Worm (Caenorhabditis elegans): ENCODE data around the gene thoc-2.

The thoc-2 gene

DNA sequence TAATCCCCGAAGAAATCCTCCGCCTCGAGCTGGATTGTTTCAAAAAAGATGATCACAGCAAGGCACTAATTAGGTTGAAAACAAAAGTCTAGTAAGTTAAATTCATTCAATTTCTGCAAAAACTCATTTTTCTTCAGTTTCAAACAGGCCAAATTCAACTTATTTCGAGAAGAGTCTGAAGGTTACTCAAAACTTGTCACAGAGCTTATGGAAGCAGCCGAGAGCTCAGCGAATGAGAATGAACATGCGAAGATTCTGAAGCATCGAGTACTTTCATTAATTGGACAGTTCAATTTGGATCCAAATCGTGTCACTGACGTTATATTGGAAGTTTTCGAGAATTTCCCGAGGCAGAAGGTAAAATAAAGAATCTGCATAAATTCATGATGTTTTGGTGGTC lies 682 bp downstream of the thoc-2 start:
- TF ChIP-seq snu-23 (GFP tag; optimal IDR thresholded peaks at IDR 0.05) (no peak), zip-4 (GFP tag; optimal IDR thresholded peaks at IDR 0.05) (no peak), blmp-1 (tag; optimal IDR thresholded peaks at IDR 0.05) (no peak), unc-130 (tag; optimal IDR thresholded peaks at IDR 0.05) (no peak), dpl-1 (GFP tag; optimal IDR thresholded peaks at IDR 0.05) (no peak), swsn-7 (tag; optimal IDR thresholded peaks at IDR 0.05) (no peak), pqm-1 (tag; optimal IDR thresholded peaks at IDR 0.05) (no peak), Y116A8C.19 (tag; optimal IDR thresholded peaks at IDR 0.05; ENCODE audit: borderline replicate concordance) (no peak), ztf-4 (tag; optimal IDR thresholded peaks at IDR 0.05) (no peak), nhr-237 (tag; optimal IDR thresholded peaks at IDR 0.05) (no peak), lsy-2 (tag; optimal IDR thresholded peaks at IDR 0.05) (no peak), egl-27 (tag; optimal IDR thresholded peaks at IDR 0.05) (no peak), fkh-8 (tag; optimal IDR thresholded peaks at IDR 0.05) (no peak)

DNA sequence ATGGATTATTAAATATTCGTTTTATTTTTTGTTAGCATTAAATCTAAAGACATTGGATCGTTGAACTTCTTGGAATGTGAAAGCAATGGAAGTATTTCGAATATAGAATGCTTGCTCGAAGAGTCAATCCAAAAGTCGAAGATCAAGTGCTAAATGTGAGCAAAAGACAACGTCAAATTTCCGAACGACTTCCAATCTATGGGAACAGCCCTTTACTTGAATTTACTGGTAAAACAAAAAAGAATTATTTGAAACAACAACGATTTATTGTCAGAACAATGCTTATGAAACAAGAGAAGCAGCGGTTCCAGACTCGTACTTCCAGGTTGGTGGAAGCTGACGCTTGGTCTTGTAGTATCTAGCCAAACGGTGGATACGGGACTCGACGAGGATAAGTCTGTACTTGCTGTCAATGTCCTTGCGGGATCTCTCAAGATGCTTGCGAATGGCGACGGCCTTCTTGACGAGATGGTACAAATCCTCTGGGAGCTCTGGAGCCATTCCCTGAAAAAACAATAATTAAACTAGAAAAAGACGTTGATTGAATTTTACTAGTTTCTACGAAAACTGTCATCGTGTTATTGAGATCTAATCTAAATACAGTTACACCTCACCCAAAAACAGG lies 6.1 kb downstream of the thoc-2 start:
- TF ChIP-seq unc-86 (tag; optimal IDR thresholded peaks at IDR 0.05) (no peak), aly-2 (tag; optimal IDR thresholded peaks at IDR 0.05) (peak; percentile 42), nhr-12 (tag; optimal IDR thresholded peaks at IDR 0.05) (no peak), tbx-2 (tag; optimal IDR thresholded peaks at IDR 0.05) (no peak), nhr-90 (tag; optimal IDR thresholded peaks at IDR 0.05; ENCODE audit: poor library complexity) (no peak), fos-1 (tag; optimal IDR thresholded peaks at IDR 0.05) (peak; percentile 8), ceh-88 (GFP tag; IDR thresholded peaks at IDR 0.05) (no peak), Y116A8C.19 (tag; optimal IDR thresholded peaks at IDR 0.05; ENCODE audit: borderline replicate concordance) (no peak), nhr-71 (tag; optimal IDR thresholded peaks at IDR 0.05) (no peak), aha-1 (tag; optimal IDR thresholded peaks at IDR 0.05) (no peak), nhr-77 (tag; optimal IDR thresholded peaks at IDR 0.05) (peak; percentile 0), mab-9 (GFP tag; IDR thresholded peaks at IDR 0.05) (no peak), lsy-2 (tag; optimal IDR thresholded peaks at IDR 0.05) (peak in 1 of 2 experiments; percentile 71), nhr-85 (tag) (peak; percentile 42), efl-1 (optimal IDR thresholded peaks at IDR 0.05) (no peak), efl-1 (GFP tag; optimal IDR thresholded peaks at IDR 0.05 in 1 of 2) (peak in 1 of 2 experiments; percentile 85), nhr-237 (tag; optimal IDR thresholded peaks at IDR 0.05) (no peak), lin-14 (GFP tag; optimal IDR thresholded peaks at IDR 0.05) (no peak), C34B4.2 (tag; optimal IDR thresholded peaks at IDR 0.05) (no peak), ceh-82 (tag; optimal IDR thresholded peaks at IDR 0.05) (no peak)

DNA sequence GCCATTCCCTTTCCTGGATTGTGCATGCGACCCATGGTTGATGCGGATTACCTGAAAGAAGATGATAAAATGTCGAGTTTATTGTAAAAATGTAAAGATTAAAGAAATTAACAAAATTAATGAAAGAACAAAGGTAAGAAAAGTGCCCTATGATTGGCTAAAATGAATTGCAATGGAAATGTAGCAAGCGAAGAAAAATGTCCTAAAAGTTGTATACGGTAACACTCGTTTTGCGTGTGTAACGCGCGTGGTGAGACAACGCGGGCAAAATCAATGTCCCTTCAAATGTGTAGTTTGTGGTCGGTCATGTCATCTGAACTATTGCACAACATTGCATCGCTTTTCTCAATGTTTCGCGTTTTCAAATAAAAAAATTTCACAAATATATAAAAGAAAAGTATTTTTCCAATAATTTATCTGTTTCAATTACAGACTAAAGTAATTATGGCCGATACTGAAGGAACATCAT lies 7.1 kb downstream of the thoc-2 start, which contains the start of the genes rps-13 and nfx-1:
Gene rps-13, minus strand, starts transcription at position 51 of the 469 bp plus-strand sequence.
Gene nfx-1, plus strand, starts transcription at position 433 of the 469 bp plus-strand sequence.
- TF ChIP-seq mdl-1 (tag; optimal IDR thresholded peaks at IDR 0.05), result peak in 1 of 2 experiments; percentile 85
- TF ChIP-seq dsc-1 (tag; optimal IDR thresholded peaks at IDR 0.05), result peak; percentile 61
- TF ChIP-seq irx-1 (tag; optimal IDR thresholded peaks at IDR 0.05), result peak; percentile 58
- peak; percentile 86 for TF ChIP-seq rnt-1 (tag; optimal IDR thresholded peaks at IDR 0.05)
- peak; percentile 74 for TF ChIP-seq ztf-4 (tag; optimal IDR thresholded peaks at IDR 0.05)
- peak; percentile 10 for TF ChIP-seq fkh-10 (GFP tag; optimal IDR thresholded peaks at IDR 0.05)
- peak; percentile 1 for TF ChIP-seq hpl-2 (GFP tag; optimal IDR thresholded peaks at IDR 0.05)
- peak; percentile 46 for TF ChIP-seq ama-1 (optimal IDR thresholded peaks at IDR 0.05)
- TF ChIP-seq lin-13 (GFP tag; optimal IDR thresholded peaks at IDR 0.05), result peak; percentile 86
- TF ChIP-seq fkh-8 (tag; optimal IDR thresholded peaks at IDR 0.05), result peak; percentile 62
- TF ChIP-seq lin-35 (GFP tag; optimal IDR thresholded peaks at IDR 0.05), result peak; percentile 85 to 91
- no peak for TF ChIP-seq vab-15 (tag; optimal IDR thresholded peaks at IDR 0.05)
- TF ChIP-seq lir-3 (tag; optimal IDR thresholded peaks at IDR 0.05; ENCODE audit: poor library complexity), result peak; percentile 65
- TF ChIP-seq efl-3 (GFP tag; optimal IDR thresholded peaks at IDR 0.05), result no peak
- TF ChIP-seq tbx-2 (tag; optimal IDR thresholded peaks at IDR 0.05), result peak; percentile 70
- TF ChIP-seq lin-14 (GFP tag; optimal IDR thresholded peaks at IDR 0.05), result peak; percentile 75
- peak; percentile 33 for TF ChIP-seq egl-13 (tag; optimal IDR thresholded peaks at IDR 0.05)
- TF ChIP-seq swsn-7 (tag; optimal IDR thresholded peaks at IDR 0.05), result peak; percentile 70
- peak; percentile 55 for TF ChIP-seq lin-15B (tag; optimal IDR thresholded peaks at IDR 0.05)
- TF ChIP-seq blmp-1 (tag; optimal IDR thresholded peaks at IDR 0.05), result peak; percentile 63
- TF ChIP-seq ceh-82 (tag; optimal IDR thresholded peaks at IDR 0.05), result peak; percentile 66 to 90 (median 79)
- TF ChIP-seq nhr-76 (tag; optimal IDR thresholded peaks at IDR 0.05), result no peak
- no peak for TF ChIP-seq ztf-11 (tag; optimal IDR thresholded peaks at IDR 0.05)
- no peak for TF ChIP-seq nhr-28 (tag; optimal IDR thresholded peaks at IDR 0.05)
- peak; percentile 56 for TF ChIP-seq nhr-77 (tag; optimal IDR thresholded peaks at IDR 0.05)
- TF ChIP-seq efl-1 (optimal IDR thresholded peaks at IDR 0.05), result peak; percentile 83 to 90
- peak; percentile 76 to 97 for TF ChIP-seq efl-1 (GFP tag; optimal IDR thresholded peaks at IDR 0.05 in 1 of 2)
- peak; percentile 50 for TF ChIP-seq pax-3 (tag; optimal IDR thresholded peaks at IDR 0.05)
